Worm (Caenorhabditis elegans): Measurements from ENCODE around the gene cyp-33E3.

cyp-33E3 gene

DNA sequence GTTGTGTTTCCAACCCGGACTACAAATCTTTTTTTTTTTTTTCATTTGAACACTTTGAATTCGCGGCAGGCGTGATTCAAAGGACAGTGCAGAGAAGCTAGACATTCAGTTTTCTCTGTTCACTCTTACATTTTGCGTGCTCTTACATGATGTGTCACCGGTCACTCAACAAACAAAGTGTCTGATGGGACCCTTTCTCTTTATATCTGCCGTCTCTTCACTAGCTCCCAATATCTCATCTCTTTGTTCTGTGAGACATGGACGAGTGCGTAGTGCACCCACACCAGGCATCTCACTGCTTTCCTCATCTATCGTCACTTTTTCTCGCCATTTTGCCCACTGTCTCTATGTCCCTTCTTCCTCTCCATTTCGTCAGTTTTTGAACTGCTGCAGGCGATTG is 27.7 kb upstream of the cyp-33E3 start:
- TF ChIP-seq fos-1 (tag; optimal IDR thresholded peaks at IDR 0.05) (peak; percentile 4), dsc-1 (tag; optimal IDR thresholded peaks at IDR 0.05) (no peak), ama-1 (optimal IDR thresholded peaks at IDR 0.05) (no peak), efl-3 (GFP tag; optimal IDR thresholded peaks at IDR 0.05) (no peak), ceh-82 (tag; optimal IDR thresholded peaks at IDR 0.05) (peak in 2 of 3 experiments; percentile 42 to 50), nhr-237 (tag; optimal IDR thresholded peaks at IDR 0.05) (no peak), vab-15 (tag; optimal IDR thresholded peaks at IDR 0.05) (no peak), ceh-8 (GFP tag; optimal IDR thresholded peaks at IDR 0.05) (peak; percentile 9), ceh-90 (tag; optimal IDR thresholded peaks at IDR 0.05) (no peak), efl-1 (optimal IDR thresholded peaks at IDR 0.05) (peak; percentile 55 to 59), efl-1 (GFP tag; optimal IDR thresholded peaks at IDR 0.05 in 1 of 2) (peak in 1 of 2 experiments; percentile 31), aha-1 (tag; optimal IDR thresholded peaks at IDR 0.05) (no peak), lir-3 (tag; optimal IDR thresholded peaks at IDR 0.05; ENCODE audit: poor library complexity) (no peak), tbx-2 (tag; optimal IDR thresholded peaks at IDR 0.05) (peak; percentile 41), F16B12.6 (tag; optimal IDR thresholded peaks at IDR 0.05) (no peak), ces-1 (GFP tag; optimal IDR thresholded peaks at IDR 0.05) (no peak), zip-4 (GFP tag; optimal IDR thresholded peaks at IDR 0.05) (no peak), egl-27 (tag; optimal IDR thresholded peaks at IDR 0.05) (peak in 1 of 2 experiments; percentile 70), C34B4.2 (tag; optimal IDR thresholded peaks at IDR 0.05) (no peak), elt-2 (tag; optimal IDR thresholded peaks at IDR 0.05) (no peak), Y116A8C.19 (tag; optimal IDR thresholded peaks at IDR 0.05; ENCODE audit: borderline replicate concordance) (no peak), pax-3 (tag; optimal IDR thresholded peaks at IDR 0.05) (no peak), unc-98 (GFP tag; IDR thresholded peaks at IDR 0.05) (no peak), nhr-20 (tag; optimal IDR thresholded peaks at IDR 0.05) (peak; percentile 37), fkh-10 (GFP tag; optimal IDR thresholded peaks at IDR 0.05) (no peak), swsn-7 (tag; optimal IDR thresholded peaks at IDR 0.05) (peak; percentile 38), mep-1 (tag; optimal IDR thresholded peaks at IDR 0.05) (peak; percentile 5), nhr-71 (tag; optimal IDR thresholded peaks at IDR 0.05) (peak; percentile 72), pag-3 (tag; optimal IDR thresholded peaks at IDR 0.05; ENCODE audit: borderline replicate concordance, insufficient read depth) (no peak), pqm-1 (tag; optimal IDR thresholded peaks at IDR 0.05) (no peak), tlp-1 (tag; optimal IDR thresholded peaks at IDR 0.05) (no peak), ztf-4 (tag; optimal IDR thresholded peaks at IDR 0.05) (peak; percentile 28), lin-39 (tag; optimal IDR thresholded peaks at IDR 0.05) (peak; percentile 49), sup-37 (GFP tag; optimal IDR thresholded peaks at IDR 0.05) (no peak), sox-4 (tag; optimal IDR thresholded peaks at IDR 0.05) (no peak), nhr-12 (tag; optimal IDR thresholded peaks at IDR 0.05) (no peak), dpl-1 (GFP tag; optimal IDR thresholded peaks at IDR 0.05) (peak in 2 of 3 experiments; percentile 12 to 38), snpc-4 (tag; optimal IDR thresholded peaks at IDR 0.05) (no peak), unc-30 (tag; optimal IDR thresholded peaks at IDR 0.05) (no peak), lin-15B (tag; optimal IDR thresholded peaks at IDR 0.05) (peak; percentile 55), alr-1 (tag; optimal IDR thresholded peaks at IDR 0.05; ENCODE audit: borderline replicate concordance) (no peak), ets-5 (GFP tag; IDR thresholded peaks at IDR 0.05) (no peak), mab-9 (GFP tag; IDR thresholded peaks at IDR 0.05) (no peak), nhr-19 (GFP tag; conservative IDR thresholded peaks at IDR 0.05) (peak; percentile 47), xbp-1 (tag; optimal IDR thresholded peaks at IDR 0.05) (peak; percentile 38), lin-13 (GFP tag; optimal IDR thresholded peaks at IDR 0.05) (peak; percentile 44), nhr-90 (tag; optimal IDR thresholded peaks at IDR 0.05; ENCODE audit: poor library complexity) (no peak), hlh-17 (GFP tag; optimal IDR thresholded peaks at IDR 0.05; ENCODE audit: borderline replicate concordance) (no peak), fkh-4 (tag; optimal IDR thresholded peaks at IDR 0.05; ENCODE audit: borderline replicate concordance) (no peak), hpl-2 (GFP tag; optimal IDR thresholded peaks at IDR 0.05) (no peak), blmp-1 (tag; optimal IDR thresholded peaks at IDR 0.05) (peak; percentile 34), mdl-1 (tag; optimal IDR thresholded peaks at IDR 0.05) (no peak), isw-1 (GFP tag; IDR thresholded peaks at IDR 0.05) (no peak; the same call in 1 of the 2 replicates)
